Worm (Caenorhabditis elegans) whole organism, L2 larva: ENCODE measurements around the gene F42A9.11.

Source experiments
- R02D3.7 ChIP-seq: fragments of 150-350 bp; optimal IDR thresholded peaks from 2 replicates; lab custom pipeline; 2014; ENCODE audit warnings: missing biosample characterization, missing genetic modification characterization
- dmd-4 ChIP-seq: sonication (generic microtip); optimal IDR thresholded peaks from 2 replicates; lab custom pipeline; 2017; ENCODE audit warnings: missing biosample characterization, missing genetic modification characterization
- egl-27 ChIP-seq: sonication (generic microtip); optimal IDR thresholded peaks from 3 replicates; lab custom pipeline; 2017; ENCODE audit warnings: missing biosample characterization, missing genetic modification reagents, missing genetic modification characterization
- lsy-2 ChIP-seq, 2 experiments: fragments of 150-350 bp in 1 of 2; sonication (generic microtip) in 1 of 2; optimal IDR thresholded peaks; 2 replicates each; lab custom pipeline; 2014 to 2017; ENCODE audit warnings: missing biosample characterization in 2 of 2, missing genetic modification characterization in 2 of 2
- nhr-11 ChIP-seq: fragments of 150-350 bp; optimal IDR thresholded peaks from 2 replicates; lab custom pipeline; 2014; ENCODE audit warnings: missing biosample characterization, missing genetic modification characterization
- nhr-12 ChIP-seq: fragments of 150-350 bp; optimal IDR thresholded peaks from 2 replicates; lab custom pipeline; 2014; ENCODE audit warnings: missing biosample characterization, missing genetic modification characterization
- sma-3 ChIP-seq: sonication (generic microtip); optimal IDR thresholded peaks from 2 replicates; lab custom pipeline; 2016; ENCODE audit warnings: missing genetic modification reagents, missing genetic modification characterization, missing compliant biosample characterization
- unc-62 ChIP-seq: fragments of 150-350 bp; optimal IDR thresholded peaks from 2 replicates; lab custom pipeline; 2014; ENCODE audit warnings: missing biosample characterization, missing genetic modification reagents, missing genetic modification characterization
- zag-1 ChIP-seq: fragments of 150-350 bp; optimal IDR thresholded peaks from 2 replicates; lab custom pipeline; 2014; ENCODE audit warnings: missing biosample characterization, missing genetic modification characterization
- ztf-11 ChIP-seq: sonication (generic microtip); optimal IDR thresholded peaks from 2 replicates; lab custom pipeline; 2017; ENCODE audit warnings: missing biosample characterization, missing genetic modification characterization

ce11 chrIV:8631033-8631432 is 3.6 kb downstream of the F42A9.11 start, which contains the start of gene dgk-4:
- TF ChIP-seq dmd-4 (tag; lab: Kevin White, UChicago): no peak
- TF ChIP-seq R02D3.7 (tag; lab: Kevin White, UChicago): no peak
- TF ChIP-seq lsy-2 (tag; optimal IDR thresholded peaks at IDR 0.05; lab: Kevin White, UChicago): no peak
- no peak for TF ChIP-seq unc-62 (GFP tag; lab: Kevin White, UChicago)
- TF ChIP-seq ztf-11 (tag; lab: Kevin White, UChicago): no peak
- TF ChIP-seq sma-3 (GFP tag; lab: Kevin White, UChicago): no peak
- TF ChIP-seq nhr-12 (tag; lab: Kevin White, UChicago): no peak
- no peak for TF ChIP-seq egl-27 (tag; lab: Kevin White, UChicago)
- TF ChIP-seq nhr-11 (tag; lab: Kevin White, UChicago): no peak
- no peak for TF ChIP-seq zag-1 (tag; lab: Kevin White, UChicago)
